Worm (Caenorhabditis elegans): Measurements from ENCODE around the gene F53C3.7.

DNA sequence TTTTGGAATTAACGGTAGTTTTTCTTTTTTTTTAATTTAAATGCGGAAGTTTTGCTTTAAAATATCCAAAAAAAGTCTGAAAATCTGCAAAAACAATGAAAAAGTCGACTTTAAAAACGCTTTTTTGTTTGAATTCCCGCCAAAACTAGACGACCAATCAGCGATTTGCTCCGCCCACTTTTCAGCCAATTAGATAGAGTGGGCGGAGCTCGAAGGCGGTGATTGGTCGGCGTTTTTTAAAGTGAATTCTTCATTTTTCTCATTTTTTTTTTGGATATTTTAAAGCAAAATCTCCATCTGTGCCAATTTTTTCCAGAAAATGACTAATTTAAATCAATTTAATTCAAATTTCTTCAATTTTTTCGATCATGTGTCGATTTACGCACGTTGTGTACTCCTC is 36.4 kb downstream of the F53C3.7 start:
- TF ChIP-seq ref-1 (GFP tag; conservative IDR thresholded peaks at IDR 0.05) (no peak), ztf-29 (GFP tag; IDR thresholded peaks at IDR 0.05) (no peak), flt-1 (GFP tag; IDR thresholded peaks at IDR 0.05) (no peak), klf-2 (GFP tag; conservative IDR thresholded peaks at IDR 0.05) (no peak)
